Fruit fly (Drosophila melanogaster) whole organism, embryonic: ENCODE measurements around the gene CG1143.
A peak's percentile ranks its signal among the peaks of the same experiment; 100 is the strongest.

Source experiments
- ATbp ChIP-seq: fragments of 200-800 bp; sonication (Bioruptor generic); optimal IDR thresholded peaks from 2 replicates; lab custom pipeline; 2017; ENCODE audit warnings: missing biosample characterization, mild to moderate bottlenecking, missing genetic modification characterization, missing genetic modification reagents
- Bteb2 ChIP-seq: fragments of 200-800 bp; sonication (Bioruptor generic); optimal IDR thresholded peaks from 2 replicates; lab custom pipeline; 2016; ENCODE audit warnings: missing biosample characterization, missing genetic modification characterization
- CG10462 ChIP-seq: fragments of 200-800 bp; sonication (Bioruptor generic); optimal IDR thresholded peaks from 2 replicates; lab custom pipeline; 2016; ENCODE audit warnings: missing biosample characterization, missing genetic modification characterization
- CG11456 ChIP-seq: fragments of 200-800 bp; sonication (Bioruptor generic); IDR thresholded peaks from 3 replicates; pipeline ENCODE4 v1.3.6; 2022; ENCODE audit warnings: missing biosample characterization, missing genetic modification characterization
- CG11504 ChIP-seq: fragments of 200-800 bp; sonication (Bioruptor generic); optimal IDR thresholded peaks from 3 replicates; lab custom pipeline; 2019; ENCODE audit warnings: missing biosample characterization, mild to moderate bottlenecking, missing genetic modification characterization, moderate library complexity
- CG11560 ChIP-seq: fragments of 200-800 bp; sonication (Bioruptor generic); IDR thresholded peaks from 3 replicates; pipeline ENCODE4 v1.3.6; 2022; ENCODE audit warnings: missing biosample characterization, missing genetic modification characterization
- CG12071 ChIP-seq: fragments of 200-800 bp; sonication (Bioruptor generic); optimal IDR thresholded peaks from 3 replicates; lab custom pipeline; 2018; ENCODE audit warnings: missing biosample characterization, mild to moderate bottlenecking, missing genetic modification characterization
- CG12942 ChIP-seq: fragments of 200-800 bp; sonication (Bioruptor generic); optimal IDR thresholded peaks from 3 replicates; lab custom pipeline; 2016; ENCODE audit warnings: missing biosample characterization, missing genetic modification characterization
- CG13287 ChIP-seq: fragments of 200-800 bp; sonication (Bioruptor generic); IDR thresholded peaks from 2 replicates; pipeline ENCODE4 v1.3.6; 2022; ENCODE audit warnings: missing biosample characterization, missing genetic modification characterization; ENCODE audit not compliant: partially characterized antibody
- CG1529 ChIP-seq: fragments of 200-800 bp; sonication (Bioruptor generic); optimal IDR thresholded peaks from 3 replicates; lab custom pipeline; 2018; ENCODE audit warnings: missing biosample characterization, missing genetic modification characterization
- CG16779 ChIP-seq: fragments of 200-800 bp; sonication (Bioruptor generic); IDR thresholded peaks from 2 replicates; pipeline ENCODE4 v1.3.6; 2022; ENCODE audit warnings: missing biosample characterization, missing genetic modification characterization
- CG17359 ChIP-seq: fragments of 200-800 bp; sonication (Bioruptor generic); optimal IDR thresholded peaks from 3 replicates; lab custom pipeline; 2018; ENCODE audit warnings: missing biosample characterization, mild to moderate bottlenecking, missing genetic modification characterization, moderate library complexity
- CG17385 ChIP-seq: fragments of 200-800 bp; sonication (Bioruptor generic); optimal IDR thresholded peaks from 3 replicates; lab custom pipeline; 2018; ENCODE audit warnings: missing biosample characterization, mild to moderate bottlenecking, missing genetic modification characterization
- CG2199 ChIP-seq: fragments of 200-800 bp; sonication (Bioruptor generic); IDR thresholded peaks from 3 replicates; pipeline ENCODE4 v1.3.6; 2022; ENCODE audit warnings: missing biosample characterization, missing genetic modification characterization
- CG2875 ChIP-seq: fragments of 200-800 bp; sonication (Bioruptor generic); optimal IDR thresholded peaks from 2 replicates; lab custom pipeline; 2017; ENCODE audit warnings: missing biosample characterization, mild to moderate bottlenecking, missing genetic modification characterization, missing genetic modification reagents
- CG31224 ChIP-seq: fragments of 200-800 bp; sonication (Bioruptor generic); IDR thresholded peaks from 2 replicates; pipeline ENCODE4 v1.3.6; 2022; ENCODE audit warnings: missing biosample characterization, missing genetic modification characterization
- CG3163 ChIP-seq: fragments of 200-800 bp; sonication (Bioruptor generic); optimal IDR thresholded peaks from 3 replicates; lab custom pipeline; 2016; ENCODE audit warnings: missing biosample characterization, missing genetic modification characterization
- CG3281 ChIP-seq: fragments of 200-800 bp; sonication (Bioruptor generic); optimal IDR thresholded peaks from 3 replicates; lab custom pipeline; 2017; ENCODE audit warnings: missing biosample characterization, mild to moderate bottlenecking, missing genetic modification characterization
- CG34224 ChIP-seq: fragments of 200-800 bp; sonication (Bioruptor generic); IDR thresholded peaks from 3 replicates; pipeline ENCODE4 v1.3.6; 2022; ENCODE audit warnings: missing biosample characterization, missing genetic modification characterization; ENCODE audit not compliant: partially characterized antibody
- CG43689 ChIP-seq: fragments of 200-800 bp; sonication (Bioruptor generic); IDR thresholded peaks from 2 replicates; pipeline ENCODE4 v1.3.6; 2022; ENCODE audit warnings: missing biosample characterization, missing genetic modification characterization
- CG4730 ChIP-seq: fragments of 200-800 bp; sonication (Bioruptor generic); IDR thresholded peaks from 2 replicates; pipeline ENCODE4 v1.3.6; 2022; ENCODE audit warnings: missing biosample characterization, missing genetic modification characterization
- CG7372 ChIP-seq: fragments of 200-800 bp; sonication (Bioruptor generic); IDR thresholded peaks from 2 replicates; pipeline ENCODE4 v1.3.6; 2022; ENCODE audit warnings: missing biosample characterization, missing genetic modification characterization
- CG7839 ChIP-seq: fragments of 200-800 bp; sonication (Bioruptor generic); optimal IDR thresholded peaks from 3 replicates; lab custom pipeline; 2018; ENCODE audit warnings: missing biosample characterization, mild to moderate bottlenecking, missing genetic modification characterization, moderate library complexity
- CHES-1-like ChIP-seq: fragments of 200-800 bp; sonication (Bioruptor generic); optimal IDR thresholded peaks from 2 replicates; lab custom pipeline; 2016; ENCODE audit warnings: missing biosample characterization, missing genetic modification characterization
- Camta ChIP-seq: fragments of 200-800 bp; sonication (Bioruptor generic); optimal IDR thresholded peaks from 2 replicates; lab custom pipeline; 2016; ENCODE audit warnings: missing biosample characterization, missing genetic modification characterization
- D19A ChIP-seq: fragments of 200-800 bp; optimal IDR thresholded peaks from 3 replicates; lab custom pipeline; 2019; ENCODE audit warnings: missing biosample characterization, mild to moderate bottlenecking, missing genetic modification characterization, moderate library complexity
- Dad ChIP-seq: fragments of 200-800 bp; sonication (Bioruptor generic); optimal IDR thresholded peaks from 3 replicates; lab custom pipeline; 2016; ENCODE audit warnings: missing biosample characterization, missing genetic modification characterization
- Dll ChIP-seq: fragments of 200-800 bp; sonication (Bioruptor generic); IDR thresholded peaks from 4 replicates; pipeline ENCODE4 v1.3.6; 2022; ENCODE audit warnings: missing biosample characterization, missing genetic modification characterization; ENCODE audit not compliant: partially characterized antibody
- Ets97D ChIP-seq: fragments of 200-800 bp; sonication (Bioruptor generic); optimal IDR thresholded peaks from 3 replicates; lab custom pipeline; 2016; ENCODE audit warnings: missing biosample characterization, missing genetic modification characterization
- MESR4 ChIP-seq: fragments of 200-800 bp; sonication (Bioruptor generic); optimal IDR thresholded peaks from 2 replicates; lab custom pipeline; 2018; ENCODE audit warnings: missing biosample characterization, mild to moderate bottlenecking, missing genetic modification characterization, moderate library complexity
- Med ChIP-seq: fragments of 200-800 bp; sonication (Bioruptor generic); peaks from one replicate; lab custom pipeline; 2016; ENCODE audit warnings: missing biosample characterization, missing genetic modification characterization, mild to moderate bottlenecking, inconsistent platforms, moderate library complexity
- NK7.1 ChIP-seq: fragments of 200-800 bp; sonication (Bioruptor generic); optimal IDR thresholded peaks from 3 replicates; lab custom pipeline; 2016; ENCODE audit warnings: missing biosample characterization, missing genetic modification characterization
- Nf-YA ChIP-seq: fragments of 200-800 bp; sonication (Bioruptor generic); IDR thresholded peaks from 2 replicates; pipeline ENCODE4 v1.3.6; 2022; ENCODE audit warnings: missing biosample characterization, missing genetic modification characterization
- Sox100B ChIP-seq: fragments of 200-800 bp; sonication (Bioruptor generic); optimal IDR thresholded peaks from 3 replicates; lab custom pipeline; 2018; ENCODE audit warnings: missing biosample characterization, mild to moderate bottlenecking, missing genetic modification characterization
- Stat92E ChIP-seq, 3 experiments: fragments of >200 bp in 2 of 3; fragments of 200-800 bp in 1 of 3; sonication (Bioruptor generic) in 1 of 3; optimal IDR thresholded peaks; 2 replicates each; lab custom pipeline; 2017 to 2019; ENCODE audit warnings: missing biosample characterization in 3 of 3, missing genetic modification characterization in 3 of 3, mild to moderate bottlenecking in 1 of 3, moderate library complexity in 1 of 3
- ab ChIP-seq: fragments of 200-800 bp; sonication (Bioruptor generic); optimal IDR thresholded peaks from 2 replicates; lab custom pipeline; 2016; ENCODE audit warnings: missing biosample characterization, missing genetic modification characterization
- al ChIP-seq: fragments of 200-800 bp; sonication (Bioruptor generic); IDR thresholded peaks from 2 replicates; pipeline ENCODE4 v1.3.6; 2022; ENCODE audit warnings: missing biosample characterization, missing genetic modification characterization
- cg ChIP-seq: fragments of 200-800 bp; sonication (Bioruptor generic); optimal IDR thresholded peaks from 3 replicates; lab custom pipeline; 2019; ENCODE audit warnings: missing biosample characterization, mild to moderate bottlenecking, missing genetic modification characterization, moderate library complexity
- fu2 ChIP-seq: fragments of 200-800 bp; sonication (Bioruptor generic); optimal IDR thresholded peaks from 2 replicates; lab custom pipeline; 2016; ENCODE audit warnings: missing biosample characterization, missing genetic modification characterization
- inv ChIP-seq: fragments of 200-800 bp; sonication (Bioruptor generic); IDR thresholded peaks from 2 replicates; pipeline ENCODE4 v1.3.6; 2022; ENCODE audit warnings: missing biosample characterization, missing genetic modification characterization; ENCODE audit not compliant: partially characterized antibody
- jumu ChIP-seq: fragments of 200-800 bp; sonication (Bioruptor generic); optimal IDR thresholded peaks from 3 replicates; lab custom pipeline; 2016; ENCODE audit warnings: missing biosample characterization, missing genetic modification characterization
- lola ChIP-seq, 3 experiments: fragments of >200 bp in 2 of 3; fragments of 200-800 bp in 1 of 3; sonication (Bioruptor generic) in 1 of 3; optimal IDR thresholded peaks; 2 replicates each; lab custom pipeline; 2017 to 2019; ENCODE audit warnings: missing biosample characterization in 3 of 3, missing genetic modification characterization in 3 of 3, mild to moderate bottlenecking in 1 of 3, moderate library complexity in 1 of 3
- tup ChIP-seq: fragments of 200-800 bp; sonication (Bioruptor generic); optimal IDR thresholded peaks from 2 replicates; lab custom pipeline; 2016; ENCODE audit warnings: missing biosample characterization, mild to moderate bottlenecking, missing genetic modification characterization, moderate library complexity
- vvl ChIP-seq: fragments of 200-800 bp; sonication (Bioruptor generic); IDR thresholded peaks from 2 replicates; pipeline ENCODE4 v1.3.6; 2022; ENCODE audit warnings: missing biosample characterization, missing genetic modification characterization
- zfh1 ChIP-seq: fragments of 200-800 bp; sonication (Bioruptor generic); IDR thresholded peaks from 3 replicates; pipeline ENCODE4 v1.3.6; 2022; ENCODE audit warnings: missing biosample characterization, missing genetic modification characterization

CG1143 gene

DNA sequence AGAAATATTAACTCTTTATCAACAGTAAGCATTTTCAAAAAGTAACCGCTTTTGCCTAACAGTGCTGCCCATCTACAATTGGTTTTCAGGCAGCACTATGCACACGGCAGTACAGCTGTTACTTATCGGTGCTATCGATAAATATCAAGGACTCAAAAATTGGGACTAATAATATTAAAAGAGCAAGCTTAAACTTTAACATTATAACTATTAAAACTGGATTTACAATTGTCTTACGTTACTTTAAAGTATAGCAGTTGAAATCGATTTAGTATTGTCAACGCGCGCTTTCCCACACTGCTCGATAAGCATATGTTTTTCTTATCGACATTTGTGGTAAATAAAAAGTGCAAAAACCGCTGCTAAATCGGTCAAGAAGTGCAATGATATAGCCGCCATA, 13.8 kb upstream of the CG1143 start, which contains the start of the genes CG42245 and MEP-1 (continued):
- TF ChIP-seq CG11504 (peak; percentile 66), al (GFP tag; lab: Robert Waterston, UW) (no peak), CG16779 (GFP tag; lab: Robert Waterston, UW) (no peak), ab (GFP tag; lab: Kevin White, UChicago) (no peak), CG17359 (tag; lab: Kevin White, UChicago) (peak; percentile 34), CG7372 (GFP tag; lab: Robert Waterston, UW) (no peak), vvl (GFP tag; lab: Robert Waterston, UW) (peak; percentile 68; the same call in 1 of the 2 replicates), CG3281 (peak; percentile 10), CG10462 (peak; percentile 25), Nf-YA (GFP tag; lab: Robert Waterston, UW) (no peak), Sox100B (GFP tag; lab: Kevin White, UChicago) (peak; percentile 30)

DNA sequence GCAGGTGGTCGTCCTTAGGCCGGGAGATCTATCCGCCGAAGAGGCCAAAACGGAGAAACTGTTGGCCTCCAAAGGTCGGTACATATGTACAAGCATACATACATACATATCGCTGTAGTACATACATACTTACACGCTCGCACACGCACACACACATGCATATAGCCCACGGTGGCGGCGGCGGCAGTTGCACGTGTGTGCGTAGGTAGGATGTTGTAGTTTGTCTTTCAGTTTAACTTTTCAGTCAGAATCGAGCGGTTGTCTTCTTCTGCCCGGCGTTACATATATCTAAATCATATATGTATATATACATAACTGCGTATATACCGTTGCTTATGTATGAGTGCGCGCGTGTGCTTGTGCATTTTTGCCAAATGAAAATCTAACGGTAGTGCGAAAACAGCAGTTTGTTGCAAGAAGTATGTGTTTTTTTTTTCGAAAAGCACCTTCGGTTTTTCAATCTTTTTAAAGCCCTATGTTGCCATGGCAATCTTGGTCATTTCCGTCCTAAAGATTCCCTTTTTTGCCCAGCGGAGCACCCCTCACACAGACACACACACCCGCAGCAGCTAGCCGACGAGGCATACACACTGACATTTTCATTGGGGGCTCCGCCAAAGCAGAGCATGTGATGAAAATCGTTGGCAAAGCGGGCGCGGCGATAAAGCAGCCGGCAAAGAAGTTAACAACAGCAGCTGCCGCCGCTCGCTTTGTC, 13.0 kb upstream of the CG1143 start:
- TF ChIP-seq CG12942 (no peak), Bteb2 (GFP tag; lab: Kevin White, UChicago) (no peak), CHES-1-like (peak; percentile 11), al (GFP tag; lab: Robert Waterston, UW) (no peak), ATbp (GFP tag; lab: Kevin White, UChicago) (no peak), Dad (GFP tag; lab: Kevin White, UChicago) (no peak), CG11456 (GFP tag; lab: Robert Waterston, UW) (no peak), CG13287 (GFP tag; lab: Robert Waterston, UW) (peak; percentile 55; the same call in 1 of the 2 replicates), Ets97D (peak; percentile 14), D19A (tag; lab: Kevin White, UChicago) (peak; percentile 93), zfh1 (GFP tag; lab: Robert Waterston, UW) (no peak), CG43689 (no peak), Dll (GFP tag; lab: Robert Waterston, UW) (0 out of 4 replicates have a peak, but pooled peaks have one; percentile 26), CG34224 (GFP tag; lab: Robert Waterston, UW) (no peak), Med (GFP tag; lab: Kevin White, UChicago) (peak; percentile 82), fu2 (GFP tag; lab: Kevin White, UChicago) (peak; percentile 31), cg (peak; percentile 88), CG17385 (GFP tag; lab: Kevin White, UChicago) (peak; percentile 43), CG11560 (tag; lab: Robert Waterston, UW) (no peak), CG4730 (GFP tag; lab: Robert Waterston, UW) (no peak), CG31224 (no peak), CG2875 (no peak), Stat92E (GFP tag; optimal IDR thresholded peaks at IDR 0.05; lab: Kevin White, UChicago) (no peak), CG3163 (GFP tag; lab: Kevin White, UChicago) (peak; percentile 14), jumu (peak; percentile 1), CG2199 (GFP tag; lab: Robert Waterston, UW) (0 out of 3 replicates have a peak, but pooled peaks have one; percentile 20), tup (GFP tag; lab: Kevin White, UChicago) (no peak), CG12071 (GFP tag; lab: Kevin White, UChicago) (no peak), Camta (GFP tag; lab: Kevin White, UChicago) (no peak), lola (GFP tag; optimal IDR thresholded peaks at IDR 0.05; lab: Kevin White, UChicago) (peak in 1 of 3 experiments; percentile 62), CG1529 (no peak), MESR4 (GFP tag; lab: Kevin White, UChicago) (peak; percentile 94), inv (GFP tag; lab: Robert Waterston, UW) (0 out of 2 replicates have a peak, but pooled peaks have one; percentile 8), NK7.1 (GFP tag; lab: Kevin White, UChicago) (peak; percentile 4), CG7839 (tag; lab: Kevin White, UChicago) (no peak)
